Fruit fly (Drosophila melanogaster): ENCODE results near the gene SecS.

dm6 chr3R:5564775-5565190 is 36.5 kb upstream of the SecS start, which contains the start of the genes CG14671 and CG12746:
- TF ChIP-seq CG7101 (tag; optimal IDR thresholded peaks at IDR 0.05) (no peak), Hr96 (GFP tag; optimal IDR thresholded peaks at IDR 0.05) (no peak), CG33017 (tag; optimal IDR thresholded peaks at IDR 0.05) (no peak), CG5204 (GFP tag; optimal IDR thresholded peaks at IDR 0.05) (no peak), cic (GFP tag; optimal IDR thresholded peaks at IDR 0.05) (peak; percentile 48), kay (GFP tag; ENCODE audit: borderline replicate concordance) (no peak), CG7045 (GFP tag; optimal IDR thresholded peaks at IDR 0.05) (no peak), CG11617 (GFP tag; optimal IDR thresholded peaks at IDR 0.05) (peak; percentile 38), Clk (GFP tag; optimal IDR thresholded peaks at IDR 0.05) (no peak), Crg-1 (GFP tag; optimal IDR thresholded peaks at IDR 0.05) (no peak), cnc (optimal IDR thresholded peaks at IDR 0.05) (no peak)
